Fruit fly (Drosophila melanogaster): ENCODE data around the gene CG6441.

DNA sequence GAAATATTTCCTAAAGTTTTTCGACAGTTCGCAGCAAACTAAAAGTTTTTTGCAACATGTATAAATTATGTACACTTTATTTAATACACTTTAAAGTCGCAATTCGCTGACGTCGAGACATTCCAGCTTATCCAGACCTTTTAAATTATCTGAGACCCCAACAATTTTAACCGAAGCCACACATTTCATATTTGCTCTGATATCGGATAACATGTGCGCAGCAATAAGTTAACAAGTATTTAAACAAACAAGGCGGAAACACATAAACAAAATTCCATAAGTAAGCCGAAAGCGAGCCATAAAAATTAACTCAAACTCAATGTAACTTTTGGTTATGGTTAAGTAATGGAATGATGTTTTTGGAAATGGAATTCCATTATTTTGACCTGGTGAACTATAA, 18.9 kb downstream of the CG6441 start:
- TF ChIP-seq Sin3A (optimal IDR thresholded peaks at IDR 0.05) (no peak), h (optimal IDR thresholded peaks at IDR 0.05) (no peak)

All from Kc167 (cell line).